Worm (Caenorhabditis elegans) whole organism, mixed stage, embryonic: ENCODE data around the gene ttr-53.

Source experiments
- drap-1 ChIP-seq: fragments of 200-800 bp; sonication (Bioruptor generic); optimal IDR thresholded peaks from 3 replicates; lab custom pipeline; 2018; ENCODE audit warnings: mild to moderate bottlenecking, missing genetic modification characterization, missing compliant biosample characterization
- mab-5 ChIP-seq: fragments of 150-350 bp; optimal IDR thresholded peaks from 2 replicates; lab custom pipeline; 2014; ENCODE audit warnings: missing biosample characterization, missing genetic modification characterization
- nhr-12 ChIP-seq: fragments of 150-350 bp; optimal IDR thresholded peaks from 2 replicates; lab custom pipeline; 2014; ENCODE audit warnings: missing biosample characterization, missing genetic modification characterization
- nhr-76 ChIP-seq: sonication (generic microtip); optimal IDR thresholded peaks from 2 replicates; lab custom pipeline; 2017; ENCODE audit warnings: missing biosample characterization, missing genetic modification characterization
- snpc-4 ChIP-seq: fragments of 150-350 bp; optimal IDR thresholded peaks from 2 replicates; lab custom pipeline; 2014; ENCODE audit warnings: missing biosample characterization, missing genetic modification characterization

DNA sequence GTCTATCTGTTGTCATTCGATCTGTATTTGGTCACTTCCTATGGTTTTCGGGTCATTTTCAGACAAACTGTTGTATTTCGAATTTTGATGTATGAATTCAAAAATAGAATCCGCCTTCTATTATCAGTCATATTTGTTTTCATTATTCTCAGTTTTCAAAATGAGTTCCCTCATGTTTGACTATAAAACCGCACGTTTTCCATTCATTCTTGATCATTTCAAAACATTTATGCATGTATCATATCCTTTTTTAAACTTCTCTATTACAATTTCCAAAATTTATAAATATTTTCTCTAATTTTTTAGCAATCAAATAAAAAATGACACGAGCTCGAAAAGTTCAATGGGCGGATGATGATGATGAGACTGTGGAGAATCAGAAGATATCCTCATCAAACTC is 20.0 kb upstream of the ttr-53 start, which contains the start of gene K08F4.12:
- TF ChIP-seq drap-1 (GFP tag; lab: Kevin White, UChicago) (no peak), nhr-12 (tag; lab: Kevin White, UChicago) (no peak), snpc-4 (tag; lab: Kevin White, UChicago) (no peak), mab-5 (tag; lab: Kevin White, UChicago) (no peak), nhr-76 (no peak)
